Worm (Caenorhabditis elegans): ENCODE measurements around the gene metl-13.

ce11 chrIV:6627798-6628197, 7.1 kb upstream of the metl-13 start, which contains the start of gene cest-5.2:
- TF ChIP-seq nhr-25 (tag; optimal IDR thresholded peaks at IDR 0.05; ENCODE audit: borderline replicate concordance, insufficient read depth) (no peak), T20F7.1 (GFP tag; optimal IDR thresholded peaks at IDR 0.05) (no peak), nhr-6 (tag; optimal IDR thresholded peaks at IDR 0.05) (no peak), fkh-10 (GFP tag; optimal IDR thresholded peaks at IDR 0.05) (no peak), T26A8.4 (GFP tag; IDR thresholded peaks at IDR 0.05) (no peak), aly-2 (tag; optimal IDR thresholded peaks at IDR 0.05) (no peak), pha-4 (GFP tag; IDR thresholded peaks at IDR 0.05) (no peak), pha-4 (tag; optimal IDR thresholded peaks at IDR 0.05) (no peak), lin-39 (tag; optimal IDR thresholded peaks at IDR 0.05) (no peak), unc-39 (tag; optimal IDR thresholded peaks at IDR 0.05) (no peak), egl-27 (tag; optimal IDR thresholded peaks at IDR 0.05) (no peak), unc-62 (GFP tag; optimal IDR thresholded peaks at IDR 0.05 in 1 of 2) (no peak), unc-62 (tag; optimal IDR thresholded peaks at IDR 0.05) (no peak), zag-1 (tag; optimal IDR thresholded peaks at IDR 0.05) (no peak), F26F4.8 (GFP tag; conservative IDR thresholded peaks at IDR 0.05) (no peak), F44E2.7 (GFP tag; IDR thresholded peaks at IDR 0.05) (no peak)

Measured in whole organism, L4 larva.